Fruit fly (Drosophila melanogaster): ENCODE data around the gene Ttc30.
A peak's percentile ranks its signal among the peaks of the same experiment; 100 is the strongest.

The Ttc30 gene

dm6 chr2L:13083423-13084079 is 23.1 kb upstream of the Ttc30 start (continued):
- TF ChIP-seq dmrt99B (tag; optimal IDR thresholded peaks at IDR 0.05) (peak; percentile 74), fd102C (GFP tag; optimal IDR thresholded peaks at IDR 0.05) (no peak), jumu (GFP tag; optimal IDR thresholded peaks at IDR 0.05) (peak; percentile 82), CG7357 (GFP tag; IDR thresholded peaks at IDR 0.05) (peak; percentile 81), CG17385 (GFP tag; optimal IDR thresholded peaks at IDR 0.05) (peak; percentile 72), fd3F (GFP tag; optimal IDR thresholded peaks at IDR 0.05) (peak; percentile 92), CG10654 (GFP tag; optimal IDR thresholded peaks at IDR 0.05) (peak; percentile 63), HmgZ (tag; optimal IDR thresholded peaks at IDR 0.05) (peak; percentile 91), HLH3B (GFP tag; IDR thresholded peaks at IDR 0.05) (peak; percentile 81), CG15696 (tag; optimal IDR thresholded peaks at IDR 0.05) (no peak), NFAT (GFP tag; IDR thresholded peaks at IDR 0.05) (peak; percentile 95), CG16813 (GFP tag; IDR thresholded peaks at IDR 0.05; ENCODE audit: partially characterized antibody) (no peak), wek (GFP tag; optimal IDR thresholded peaks at IDR 0.05) (peak; percentile 10), CG4820 (GFP tag; optimal IDR thresholded peaks at IDR 0.05) (peak; percentile 72), CG6272 (GFP tag; IDR thresholded peaks at IDR 0.05) (peak; percentile 70), CG16779 (GFP tag; IDR thresholded peaks at IDR 0.05) (peak; percentile 94), CG10209 (GFP tag; optimal IDR thresholded peaks at IDR 0.05) (peak; percentile 86), Atf3 (GFP tag; optimal IDR thresholded peaks at IDR 0.05) (peak; percentile 82), Atf-2 (GFP tag; optimal IDR thresholded peaks at IDR 0.05) (peak; percentile 77), usp (GFP tag; optimal IDR thresholded peaks at IDR 0.05) (no peak), CG7963 (GFP tag; IDR thresholded peaks at IDR 0.05; ENCODE audit: partially characterized antibody) (no peak), CG8944 (GFP tag; optimal IDR thresholded peaks at IDR 0.05) (peak; percentile 80), CG6254 (GFP tag; optimal IDR thresholded peaks at IDR 0.05) (peak; percentile 40), CG3065 (GFP tag; optimal IDR thresholded peaks at IDR 0.05) (peak; percentile 66), CG10321 (GFP tag; IDR thresholded peaks at IDR 0.05) (peak; percentile 64; the same call in 1 of the 2 replicates), TFAM (GFP tag; optimal IDR thresholded peaks at IDR 0.05) (no peak), fd64A (GFP tag; optimal IDR thresholded peaks at IDR 0.05) (peak; percentile 1), gem (tag; optimal IDR thresholded peaks at IDR 0.05) (peak; percentile 91), fd96Cb (tag; optimal IDR thresholded peaks at IDR 0.05) (peak; percentile 60), CG18764 (GFP tag; optimal IDR thresholded peaks at IDR 0.05) (peak; percentile 66), hb (GFP tag; IDR thresholded peaks at IDR 0.05; ENCODE audit: partially characterized antibody) (no peak), CG16815 (GFP tag; optimal IDR thresholded peaks at IDR 0.05) (peak; percentile 59), unc-4 (GFP tag; IDR thresholded peaks at IDR 0.05; ENCODE audit: partially characterized antibody) (no peak), CG30020 (tag; optimal IDR thresholded peaks at IDR 0.05) (no peak), CG9797 (GFP tag; optimal IDR thresholded peaks at IDR 0.05) (no peak), stc (GFP tag; IDR thresholded peaks at IDR 0.05) (peak; percentile 78), toy (GFP tag; IDR thresholded peaks at IDR 0.05) (peak; percentile 82), CG17912 (GFP tag; optimal IDR thresholded peaks at IDR 0.05) (no peak), Meics (GFP tag; optimal IDR thresholded peaks at IDR 0.05) (peak; percentile 91), CG4360 (GFP tag; IDR thresholded peaks at IDR 0.05) (no peak), CG34422 (GFP tag; IDR thresholded peaks at IDR 0.05) (peak; percentile 92), CG15601 (tag; optimal IDR thresholded peaks at IDR 0.05) (no peak), CG6689 (GFP tag; IDR thresholded peaks at IDR 0.05) (peak; percentile 88), CG11085 (GFP tag; IDR thresholded peaks at IDR 0.05) (peak; percentile 87), chinmo (GFP tag; IDR thresholded peaks at IDR 0.05; ENCODE audit: partially characterized antibody) (0 out of 4 replicates have a peak, but pooled peaks have one; percentile 58), dimm (GFP tag; IDR thresholded peaks at IDR 0.05) (peak; percentile 76), CG3407 (GFP tag; optimal IDR thresholded peaks at IDR 0.05) (no peak), tgo (GFP tag; IDR thresholded peaks at IDR 0.05) (peak; percentile 92), unpg (GFP tag; optimal IDR thresholded peaks at IDR 0.05) (peak; percentile 82), pum (GFP tag; optimal IDR thresholded peaks at IDR 0.05) (peak; percentile 76)

Measured in whole organism, embryonic.